Worm (Caenorhabditis elegans) whole organism, mixed stage, embryonic: Measurements from ENCODE around the gene ZK616.65.

Source experiments
- drap-1 ChIP-seq: fragments of 200-800 bp; sonication (Bioruptor generic); optimal IDR thresholded peaks from 3 replicates; lab custom pipeline; 2018; ENCODE audit warnings: mild to moderate bottlenecking, missing genetic modification characterization, missing compliant biosample characterization
- mab-5 ChIP-seq: fragments of 150-350 bp; optimal IDR thresholded peaks from 2 replicates; lab custom pipeline; 2014; ENCODE audit warnings: missing biosample characterization, missing genetic modification characterization
- nhr-76 ChIP-seq: sonication (generic microtip); optimal IDR thresholded peaks from 2 replicates; lab custom pipeline; 2017; ENCODE audit warnings: missing biosample characterization, missing genetic modification characterization
- sem-2 ChIP-seq: fragments of 200-800 bp; sonication (Bioruptor generic); optimal IDR thresholded peaks from 2 replicates; lab custom pipeline; 2018; ENCODE audit warnings: mild to moderate bottlenecking, missing genetic modification characterization, missing compliant biosample characterization
- unc-39 ChIP-seq: fragments of 150-350 bp; optimal IDR thresholded peaks from 2 replicates; lab custom pipeline; 2014; ENCODE audit warnings: missing biosample characterization, missing genetic modification characterization
- unc-62 ChIP-seq: fragments of 150-350 bp; optimal IDR thresholded peaks from 2 replicates; lab custom pipeline; 2014; ENCODE audit warnings: missing biosample characterization, missing genetic modification reagents, missing genetic modification characterization

- TF ChIP-seq sem-2, result no peak
- TF ChIP-seq unc-39 (tag; lab: Kevin White, UChicago), result no peak
- no peak for TF ChIP-seq unc-62 (GFP tag; lab: Kevin White, UChicago)
- no peak for TF ChIP-seq mab-5 (tag; lab: Kevin White, UChicago)
- no peak for TF ChIP-seq nhr-76 (tag; lab: Kevin White, UChicago)
- TF ChIP-seq drap-1 (GFP tag; lab: Kevin White, UChicago), result no peak
Observed at ce11 chrIV:5366567-5366966, 44.5 kb downstream of the ZK616.65 start, which contains the start of gene sand-1.
